Worm (Caenorhabditis elegans) whole organism, L2 larva: ENCODE data around the gene glod-4.

ENCODE experiments used
- C34F6.9 ChIP-seq: fragments of 150-350 bp; optimal IDR thresholded peaks from 2 replicates; lab custom pipeline; 2014; ENCODE audit warnings: missing biosample characterization, missing genetic modification characterization
- F13H6.1 ChIP-seq: sonication (generic microtip); optimal IDR thresholded peaks from 2 replicates; lab custom pipeline; 2016; ENCODE audit warnings: missing genetic modification characterization, missing compliant biosample characterization
- R02D3.7 ChIP-seq: fragments of 150-350 bp; optimal IDR thresholded peaks from 2 replicates; lab custom pipeline; 2014; ENCODE audit warnings: missing biosample characterization, missing genetic modification characterization
- ZK546.5 ChIP-seq: sonication (generic microtip); optimal IDR thresholded peaks from 2 replicates; lab custom pipeline; 2017; ENCODE audit warnings: missing biosample characterization, missing genetic modification characterization
- alr-1 ChIP-seq: fragments of 150-350 bp; optimal IDR thresholded peaks from 2 replicates; lab custom pipeline; 2014; ENCODE audit warnings: missing biosample characterization, missing genetic modification characterization
- aly-2 ChIP-seq: fragments of 150-350 bp; optimal IDR thresholded peaks from 2 replicates; lab custom pipeline; 2014; ENCODE audit warnings: missing biosample characterization, missing genetic modification characterization
- ama-1 ChIP-seq: fragments of 150-350 bp; optimal IDR thresholded peaks from 2 replicates; lab custom pipeline; 2018; ENCODE audit warnings: inconsistent platforms
- blmp-1 ChIP-seq: sonication (generic microtip); optimal IDR thresholded peaks from 2 replicates; lab custom pipeline; 2017; ENCODE audit warnings: missing genetic modification characterization, mild to moderate bottlenecking, missing compliant biosample characterization, antibody characterized with exemption, moderate library complexity; ENCODE audit not compliant: insufficient read depth
- ceh-16 ChIP-seq: fragments of 150-350 bp; optimal IDR thresholded peaks from 2 replicates; lab custom pipeline; 2014; ENCODE audit warnings: missing biosample characterization, missing genetic modification characterization
- ceh-82 ChIP-seq: fragments of 150-350 bp; optimal IDR thresholded peaks from 2 replicates; lab custom pipeline; 2014; ENCODE audit warnings: missing biosample characterization, missing genetic modification characterization
- crh-2 ChIP-seq: sonication (generic microtip); optimal IDR thresholded peaks from 2 replicates; lab custom pipeline; 2017; ENCODE audit warnings: missing biosample characterization, missing genetic modification characterization
- dmd-4 ChIP-seq: sonication (generic microtip); optimal IDR thresholded peaks from 2 replicates; lab custom pipeline; 2017; ENCODE audit warnings: missing biosample characterization, missing genetic modification characterization
- egl-27 ChIP-seq: sonication (generic microtip); optimal IDR thresholded peaks from 3 replicates; lab custom pipeline; 2017; ENCODE audit warnings: missing biosample characterization, missing genetic modification reagents, missing genetic modification characterization
- elt-1 ChIP-seq: fragments of 150-350 bp; optimal IDR thresholded peaks from 2 replicates; lab custom pipeline; 2014; ENCODE audit warnings: missing biosample characterization, missing genetic modification characterization
- gmeb-1 ChIP-seq: fragments of 150-350 bp; optimal IDR thresholded peaks from 2 replicates; lab custom pipeline; 2014; ENCODE audit warnings: missing biosample characterization, missing genetic modification characterization
- lin-11 ChIP-seq: fragments of 150-350 bp; sonication (generic microtip); optimal IDR thresholded peaks from 2 replicates; lab custom pipeline; 2014; ENCODE audit warnings: missing biosample characterization, missing genetic modification characterization, inconsistent platforms, mixed read lengths
- lin-13 ChIP-seq: fragments of 150-350 bp; optimal IDR thresholded peaks from 2 replicates; lab custom pipeline; 2014; ENCODE audit warnings: missing biosample characterization, missing genetic modification reagents, missing genetic modification characterization
- lin-39 ChIP-seq: fragments of 150-350 bp; optimal IDR thresholded peaks from 2 replicates; lab custom pipeline; 2014; ENCODE audit warnings: missing biosample characterization, missing genetic modification reagents, missing genetic modification characterization
- lsy-2 ChIP-seq, 2 experiments: fragments of 150-350 bp in 1 of 2; sonication (generic microtip) in 1 of 2; optimal IDR thresholded peaks; 2 replicates each; lab custom pipeline; 2014 to 2017; ENCODE audit warnings: missing biosample characterization in 2 of 2, missing genetic modification characterization in 2 of 2
- mbf-1 ChIP-seq: sonication (generic microtip); optimal IDR thresholded peaks from 2 replicates; lab custom pipeline; 2017; ENCODE audit warnings: missing biosample characterization, missing genetic modification characterization
- mdl-1 ChIP-seq, 2 experiments: fragments of 150-350 bp in 1 of 2; sonication (generic microtip) in 1 of 2; optimal IDR thresholded peaks; 2 replicates each; lab custom pipeline; 2017; ENCODE audit warnings: missing biosample characterization in 2 of 2, missing genetic modification characterization in 2 of 2
- nhr-10 ChIP-seq: sonication (generic microtip); optimal IDR thresholded peaks from 2 replicates; lab custom pipeline; 2017; ENCODE audit warnings: missing biosample characterization, missing genetic modification characterization
- nhr-11 ChIP-seq: fragments of 150-350 bp; optimal IDR thresholded peaks from 2 replicates; lab custom pipeline; 2014; ENCODE audit warnings: missing biosample characterization, missing genetic modification characterization
- nhr-12 ChIP-seq: fragments of 150-350 bp; optimal IDR thresholded peaks from 2 replicates; lab custom pipeline; 2014; ENCODE audit warnings: missing biosample characterization, missing genetic modification characterization
- nhr-129 ChIP-seq: fragments of 150-350 bp; optimal IDR thresholded peaks from 2 replicates; lab custom pipeline; 2014; ENCODE audit warnings: missing biosample characterization, missing genetic modification characterization
- nhr-21 ChIP-seq: fragments of 150-350 bp; optimal IDR thresholded peaks from 2 replicates; lab custom pipeline; 2014; ENCODE audit warnings: missing biosample characterization, missing genetic modification characterization
- nhr-23 ChIP-seq: fragments of 150-350 bp; optimal IDR thresholded peaks from 2 replicates; lab custom pipeline; 2014; ENCODE audit warnings: missing biosample characterization, missing genetic modification reagents, missing genetic modification characterization
- nhr-237 ChIP-seq: fragments of 150-350 bp; optimal IDR thresholded peaks from 2 replicates; lab custom pipeline; 2014; ENCODE audit warnings: missing biosample characterization, missing genetic modification characterization
- nhr-25 ChIP-seq: fragments of 150-350 bp; sonication (generic microtip); optimal IDR thresholded peaks from 3 replicates; lab custom pipeline; 2014; ENCODE audit warnings: missing biosample characterization, missing genetic modification characterization
- nhr-77 ChIP-seq: fragments of 150-350 bp; optimal IDR thresholded peaks from 2 replicates; lab custom pipeline; 2014; ENCODE audit warnings: missing biosample characterization, missing genetic modification characterization
- peb-1 ChIP-seq: fragments of 150-350 bp; optimal IDR thresholded peaks from 2 replicates; lab custom pipeline; 2014; ENCODE audit warnings: missing biosample characterization, missing genetic modification characterization
- sem-4 ChIP-seq: fragments of 150-350 bp; optimal IDR thresholded peaks from 2 replicates; lab custom pipeline; 2014; ENCODE audit warnings: missing biosample characterization, missing genetic modification reagents, missing genetic modification characterization
- skn-1 ChIP-seq: sonication (generic microtip); optimal IDR thresholded peaks from 2 replicates; lab custom pipeline; 2017; ENCODE audit warnings: missing biosample characterization, missing genetic modification characterization
- sma-3 ChIP-seq: sonication (generic microtip); optimal IDR thresholded peaks from 2 replicates; lab custom pipeline; 2016; ENCODE audit warnings: missing genetic modification reagents, missing genetic modification characterization, missing compliant biosample characterization
- sma-9 ChIP-seq, 2 experiments: fragments of 150-350 bp in 1 of 2; sonication (generic microtip) in 1 of 2; optimal IDR thresholded peaks; 2 replicates each; lab custom pipeline; 2014 to 2016; ENCODE audit warnings: missing genetic modification characterization in 2 of 2, mild to moderate bottlenecking in 1 of 2, missing biosample characterization in 1 of 2, missing compliant biosample characterization in 1 of 2, missing genetic modification reagents in 1 of 2, moderate library complexity in 1 of 2
- snpc-4 ChIP-seq: fragments of 150-350 bp; optimal IDR thresholded peaks from 2 replicates; lab custom pipeline; 2014; ENCODE audit warnings: missing biosample characterization, missing genetic modification characterization
- unc-55 ChIP-seq: fragments of 150-350 bp; sonication (generic microtip); optimal IDR thresholded peaks from 3 replicates; lab custom pipeline; 2014; ENCODE audit warnings: missing biosample characterization, missing genetic modification reagents, missing genetic modification characterization
- unc-62 ChIP-seq: fragments of 150-350 bp; optimal IDR thresholded peaks from 2 replicates; lab custom pipeline; 2014; ENCODE audit warnings: missing biosample characterization, missing genetic modification reagents, missing genetic modification characterization
- zag-1 ChIP-seq: fragments of 150-350 bp; optimal IDR thresholded peaks from 2 replicates; lab custom pipeline; 2014; ENCODE audit warnings: missing biosample characterization, missing genetic modification characterization
- ztf-1 ChIP-seq: fragments of 200-800 bp; sonication (Bioruptor generic); conservative IDR thresholded peaks from 2 replicates; pipeline ENCODE4 v1.3.6; 2022; ENCODE audit warnings: missing genetic modification characterization, missing compliant biosample characterization
- ztf-11 ChIP-seq: sonication (generic microtip); optimal IDR thresholded peaks from 2 replicates; lab custom pipeline; 2017; ENCODE audit warnings: missing biosample characterization, missing genetic modification characterization

Gene glod-4

ce11 chrIII:4160937-4161336, 7.5 kb downstream of the glod-4 start, which contains the start of gene C01G12.16:
Gene C01G12.16, plus strand, starts transcription at chrIII:4161237.
- no peak for TF ChIP-seq zag-1
- TF ChIP-seq blmp-1 (tag; lab: Kevin White, UChicago): no peak
- TF ChIP-seq ZK546.5 (tag; lab: Kevin White, UChicago): no peak
- no peak for TF ChIP-seq nhr-25
- TF ChIP-seq unc-55 (GFP tag; lab: Kevin White, UChicago): no peak
- no peak for TF ChIP-seq egl-27 (tag; lab: Kevin White, UChicago)
- TF ChIP-seq nhr-21: no peak
- no peak for TF ChIP-seq ztf-1
- no peak for TF ChIP-seq nhr-12
- no peak for TF ChIP-seq ceh-82 (tag; lab: Kevin White, UChicago)
- TF ChIP-seq mdl-1 (tag; optimal IDR thresholded peaks at IDR 0.05; lab: Kevin White, UChicago): no peak
- TF ChIP-seq nhr-11: no peak
- TF ChIP-seq crh-2 (tag; lab: Kevin White, UChicago): no peak

- TF ChIP-seq R02D3.7 (tag; lab: Kevin White, UChicago): no peak
- TF ChIP-seq ama-1: no peak
- no peak for TF ChIP-seq ztf-1
- no peak for TF ChIP-seq nhr-11
- no peak for TF ChIP-seq skn-1 (tag; lab: Kevin White, UChicago)
- no peak for TF ChIP-seq ztf-11 (tag; lab: Kevin White, UChicago)
- TF ChIP-seq peb-1 (tag; lab: Kevin White, UChicago): no peak
- TF ChIP-seq F13H6.1 (tag; lab: Kevin White, UChicago): no peak
- no peak for TF ChIP-seq ZK546.5 (tag; lab: Kevin White, UChicago)
- no peak for TF ChIP-seq aly-2 (tag; lab: Kevin White, UChicago)
- no peak for TF ChIP-seq snpc-4 (tag; lab: Kevin White, UChicago)
- TF ChIP-seq sma-9 (GFP tag; optimal IDR thresholded peaks at IDR 0.05; lab: Kevin White, UChicago): no peak
- no peak for TF ChIP-seq sma-9 (tag; optimal IDR thresholded peaks at IDR 0.05; lab: Kevin White, UChicago)
- no peak for TF ChIP-seq lin-39 (tag; lab: Kevin White, UChicago)
- TF ChIP-seq sem-4 (tag; lab: Kevin White, UChicago): no peak
- no peak for TF ChIP-seq lsy-2 (tag; optimal IDR thresholded peaks at IDR 0.05; lab: Kevin White, UChicago)
Observed at ce11 chrIII:4164071-4164470, 10.7 kb downstream of the glod-4 start, which contains the start of gene C16C10.8. Gene C16C10.8, minus strand, starts transcription at chrIII:4164171.

ce11 chrIII:4166745-4167144, 13.3 kb downstream of the glod-4 start, which contains the start of gene rnf-5:
Gene rnf-5, minus strand, starts transcription at chrIII:4166845.
- TF ChIP-seq lsy-2 (tag; optimal IDR thresholded peaks at IDR 0.05; lab: Kevin White, UChicago): no peak
- no peak for TF ChIP-seq lin-13 (GFP tag; lab: Kevin White, UChicago)
- no peak for TF ChIP-seq R02D3.7 (tag; lab: Kevin White, UChicago)
- no peak for TF ChIP-seq sma-9 (GFP tag; optimal IDR thresholded peaks at IDR 0.05; lab: Kevin White, UChicago)
- no peak for TF ChIP-seq sma-9 (tag; optimal IDR thresholded peaks at IDR 0.05; lab: Kevin White, UChicago)
- TF ChIP-seq zag-1: no peak

- TF ChIP-seq unc-62 (GFP tag; lab: Kevin White, UChicago) (no peak), lin-39 (tag; lab: Kevin White, UChicago) (no peak), nhr-21 (no peak), peb-1 (tag; lab: Kevin White, UChicago) (no peak), sma-9 (GFP tag; optimal IDR thresholded peaks at IDR 0.05; lab: Kevin White, UChicago) (no peak), sma-9 (tag; optimal IDR thresholded peaks at IDR 0.05; lab: Kevin White, UChicago) (no peak)
Observed at ce11 chrIII:4168665-4169064, 15.3 kb downstream of the glod-4 start, which contains the start of gene ccdc-55. Gene ccdc-55, minus strand, starts transcription at chrIII:4168765.

ce11 chrIII:4170903-4171377, 17.5 kb downstream of the glod-4 start, which contains the start of the genes rnf-121 and C16C10.4:
Gene rnf-121, minus strand, starts transcription at chrIII:4170953.
Gene C16C10.4, plus strand, starts transcription at chrIII:4171336.
- TF ChIP-seq peb-1 (tag; lab: Kevin White, UChicago): no peak
- TF ChIP-seq nhr-25: no peak
- TF ChIP-seq skn-1 (tag; lab: Kevin White, UChicago): peak; percentile 11
- TF ChIP-seq sma-3 (GFP tag; lab: Kevin White, UChicago): peak; percentile 73
- TF ChIP-seq nhr-237: no peak
- no peak for TF ChIP-seq nhr-11
- TF ChIP-seq nhr-129 (tag; lab: Kevin White, UChicago): peak; percentile 73
- TF ChIP-seq R02D3.7 (tag; lab: Kevin White, UChicago): peak; percentile 31
- no peak for TF ChIP-seq crh-2 (tag; lab: Kevin White, UChicago)
- TF ChIP-seq ceh-16 (tag; lab: Kevin White, UChicago): no peak
- peak; percentile 52 for TF ChIP-seq lin-11 (tag; lab: Kevin White, UChicago)
- peak; percentile 16 for TF ChIP-seq ztf-11 (tag; lab: Kevin White, UChicago)
- no peak for TF ChIP-seq mbf-1
- no peak for TF ChIP-seq aly-2 (tag; lab: Kevin White, UChicago)
- TF ChIP-seq snpc-4 (tag; lab: Kevin White, UChicago): no peak
- no peak for TF ChIP-seq ceh-82 (tag; lab: Kevin White, UChicago)
- TF ChIP-seq nhr-23 (tag; lab: Kevin White, UChicago): no peak
- TF ChIP-seq gmeb-1 (tag; lab: Kevin White, UChicago): peak; percentile 78
- no peak for TF ChIP-seq elt-1 (tag; lab: Kevin White, UChicago)
- TF ChIP-seq dmd-4: no peak
- TF ChIP-seq ZK546.5 (tag; lab: Kevin White, UChicago): no peak
- TF ChIP-seq nhr-21: no peak
- TF ChIP-seq zag-1: no peak
- TF ChIP-seq nhr-77: no peak
- peak; percentile 45 for TF ChIP-seq sem-4 (tag; lab: Kevin White, UChicago)
- TF ChIP-seq C34F6.9 (tag; lab: Kevin White, UChicago): peak; percentile 76
- TF ChIP-seq alr-1: no peak
- TF ChIP-seq ztf-1: no peak
- peak; percentile 56 for TF ChIP-seq lin-13 (GFP tag; lab: Kevin White, UChicago)
- peak; percentile 72 for TF ChIP-seq unc-55 (GFP tag; lab: Kevin White, UChicago)
- TF ChIP-seq nhr-10 (tag; lab: Kevin White, UChicago): no peak
